Worm (Caenorhabditis elegans): ENCODE measurements around the gene B0348.2.

- TF ChIP-seq nhr-28 (tag; optimal IDR thresholded peaks at IDR 0.05) = no peak
- TF ChIP-seq zip-8 (tag; optimal IDR thresholded peaks at IDR 0.05) = no peak
- TF ChIP-seq unc-120 (tag; optimal IDR thresholded peaks at IDR 0.05; ENCODE audit: poor library complexity, severe bottlenecking) = no peak
- TF ChIP-seq blmp-1 (tag; optimal IDR thresholded peaks at IDR 0.05) = no peak
- no peak for TF ChIP-seq mep-1 (tag; optimal IDR thresholded peaks at IDR 0.05)
- TF ChIP-seq nhr-237 (tag; optimal IDR thresholded peaks at IDR 0.05) = no peak
Observed at ce11 chrV:27604-28003, 17.5 kb upstream of the B0348.2 start.

Measured in whole organism, mixed stage, embryonic.